Fruit fly (Drosophila melanogaster): ENCODE results near the gene Pa1.

DNA sequence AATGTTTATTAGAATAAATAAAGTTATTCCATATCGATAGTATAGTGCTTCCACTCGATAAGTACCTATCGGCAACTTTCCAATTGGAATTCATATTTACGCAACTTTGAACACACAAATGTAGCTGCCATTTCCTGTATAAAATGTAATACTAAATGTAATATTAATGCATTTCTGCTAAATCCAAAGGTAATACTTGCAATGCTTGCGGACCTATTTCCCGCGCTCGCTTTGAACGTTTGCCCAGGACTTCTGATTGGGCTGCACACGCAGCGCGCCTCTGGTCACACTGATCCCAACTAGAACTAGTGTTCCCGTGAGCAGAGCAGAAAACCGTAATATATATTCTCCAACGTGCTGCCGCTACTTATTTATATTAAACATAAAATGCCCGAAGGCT is 10.3 kb downstream of the Pa1 start, which contains the start of gene dlg1:
- TF ChIP-seq pan (optimal IDR thresholded peaks at IDR 0.05) (no peak), EcR (GFP tag; optimal IDR thresholded peaks at IDR 0.05) (no peak)

Measured in whole organism.